Fruit fly (Drosophila melanogaster): Measurements from ENCODE around the gene Vml.

dm6 chrX:2318369-2318768 lies 42.7 kb downstream of the Vml start:
- peak; percentile 77 for TF ChIP-seq CG18262 (tag; optimal IDR thresholded peaks at IDR 0.05)
- TF ChIP-seq CG3726 (GFP tag; IDR thresholded peaks at IDR 0.05) = peak; percentile 72; the same call in 1 of the 3 replicates
- no peak for TF ChIP-seq CG9817 (tag; optimal IDR thresholded peaks at IDR 0.05)
- TF ChIP-seq CG15073 (GFP tag; optimal IDR thresholded peaks at IDR 0.05) = no peak
- TF ChIP-seq CG8478 (optimal IDR thresholded peaks at IDR 0.05) = no peak
- TF ChIP-seq btn (GFP tag; optimal IDR thresholded peaks at IDR 0.05) = peak; percentile 11
- TF ChIP-seq CG18764 (GFP tag; optimal IDR thresholded peaks at IDR 0.05) = no peak
- TF ChIP-seq CG12236 (GFP tag; optimal IDR thresholded peaks at IDR 0.05) = no peak
- TF ChIP-seq CG1602 (GFP tag; optimal IDR thresholded peaks at IDR 0.05) = peak; percentile 12
- no peak for TF ChIP-seq crp (GFP tag; optimal IDR thresholded peaks at IDR 0.05)
- no peak for TF ChIP-seq pita (GFP tag; optimal IDR thresholded peaks at IDR 0.05)
- TF ChIP-seq mld (GFP tag; IDR thresholded peaks at IDR 0.05; ENCODE audit: partially characterized antibody) = no peak
- TF ChIP-seq Fer2 (tag; optimal IDR thresholded peaks at IDR 0.05) = no peak
- TF ChIP-seq gt (GFP tag; IDR thresholded peaks at IDR 0.05) = peak; percentile 64

All from whole organism, embryonic.